Fruit fly (Drosophila melanogaster) whole organism, embryonic: ENCODE measurements around the gene THG.

Source experiments
- B-H1 ChIP-seq: fragments of 200-800 bp; sonication (Bioruptor generic); IDR thresholded peaks from 3 replicates; pipeline ENCODE4 v1.3.6; 2022; ENCODE audit warnings: missing biosample characterization, missing genetic modification characterization
- Bgb ChIP-seq: fragments of 200-800 bp; sonication (Bioruptor generic); IDR thresholded peaks from 2 replicates; pipeline ENCODE4 v1.3.6; 2022; ENCODE audit warnings: missing biosample characterization, missing genetic modification characterization; ENCODE audit not compliant: partially characterized antibody
- Bteb2 ChIP-seq: fragments of 200-800 bp; sonication (Bioruptor generic); optimal IDR thresholded peaks from 2 replicates; lab custom pipeline; 2016; ENCODE audit warnings: missing biosample characterization, missing genetic modification characterization
- CG10267 ChIP-seq: fragments of 200-800 bp; sonication (Bioruptor generic); optimal IDR thresholded peaks from 2 replicates; lab custom pipeline; 2018; ENCODE audit warnings: missing biosample characterization, mild to moderate bottlenecking, missing genetic modification characterization, moderate library complexity
- CG10321 ChIP-seq: fragments of 200-800 bp; sonication (Bioruptor generic); IDR thresholded peaks from 2 replicates; pipeline ENCODE4 v1.3.6; 2022; ENCODE audit warnings: missing biosample characterization, missing genetic modification characterization
- CG11695 ChIP-seq: fragments of 200-800 bp; sonication (Bioruptor generic); IDR thresholded peaks from 3 replicates; pipeline ENCODE4 v1.3.6; 2022; ENCODE audit warnings: missing biosample characterization, missing genetic modification characterization
- CG13775 ChIP-seq: fragments of 200-800 bp; sonication (Bioruptor generic); optimal IDR thresholded peaks from 3 replicates; lab custom pipeline; 2017; ENCODE audit warnings: missing biosample characterization, mild to moderate bottlenecking, missing genetic modification characterization
- CG1602 ChIP-seq: fragments of 200-800 bp; sonication (Bioruptor generic); optimal IDR thresholded peaks from 3 replicates; lab custom pipeline; 2016; ENCODE audit warnings: missing biosample characterization, missing genetic modification characterization
- CG1603 ChIP-seq: fragments of 200-800 bp; sonication (Bioruptor generic); optimal IDR thresholded peaks from 2 replicates; lab custom pipeline; 2019; ENCODE audit warnings: missing biosample characterization, mild to moderate bottlenecking, missing genetic modification characterization, moderate library complexity
- CG17612 ChIP-seq: fragments of 200-800 bp; sonication (Bioruptor generic); IDR thresholded peaks from 2 replicates; pipeline ENCODE4 v1.3.6; 2022; ENCODE audit warnings: missing biosample characterization, missing genetic modification characterization
- CG17829 ChIP-seq: fragments of 200-800 bp; optimal IDR thresholded peaks from 2 replicates; lab custom pipeline; 2019; ENCODE audit warnings: missing biosample characterization, mild to moderate bottlenecking, missing genetic modification characterization, moderate library complexity
- CG18011 ChIP-seq: fragments of 200-800 bp; sonication (Bioruptor generic); optimal IDR thresholded peaks from 2 replicates; lab custom pipeline; 2017; ENCODE audit warnings: missing biosample characterization, missing genetic modification characterization, mild to moderate bottlenecking, moderate library complexity, missing genotype
- CG2712 ChIP-seq: fragments of 200-800 bp; optimal IDR thresholded peaks from 3 replicates; lab custom pipeline; 2019; ENCODE audit warnings: missing biosample characterization, mild to moderate bottlenecking, missing genetic modification characterization, moderate library complexity
- CG30431 ChIP-seq: fragments of 200-800 bp; sonication (Bioruptor generic); optimal IDR thresholded peaks from 2 replicates; lab custom pipeline; 2017; ENCODE audit warnings: missing biosample characterization, missing genetic modification characterization
- CG34224 ChIP-seq: fragments of 200-800 bp; sonication (Bioruptor generic); IDR thresholded peaks from 3 replicates; pipeline ENCODE4 v1.3.6; 2022; ENCODE audit warnings: missing biosample characterization, missing genetic modification characterization; ENCODE audit not compliant: partially characterized antibody
- CG6272 ChIP-seq: fragments of 200-800 bp; sonication (Bioruptor generic); IDR thresholded peaks from 2 replicates; pipeline ENCODE4 v1.3.6; 2022; ENCODE audit warnings: missing biosample characterization, missing genetic modification characterization
- CG7745 ChIP-seq: fragments of 200-800 bp; sonication (Bioruptor generic); optimal IDR thresholded peaks from 2 replicates; lab custom pipeline; 2018; ENCODE audit warnings: missing biosample characterization, mild to moderate bottlenecking, missing genetic modification characterization, moderate library complexity
- Dad ChIP-seq: fragments of 200-800 bp; sonication (Bioruptor generic); optimal IDR thresholded peaks from 3 replicates; lab custom pipeline; 2016; ENCODE audit warnings: missing biosample characterization, missing genetic modification characterization
- Ets65A ChIP-seq: fragments of 200-800 bp; sonication (Bioruptor generic); peaks from one replicate; lab custom pipeline; 2016; ENCODE audit warnings: missing biosample characterization, missing genetic modification characterization
- Fer1 ChIP-seq: fragments of 200-800 bp; sonication (Bioruptor generic); optimal IDR thresholded peaks from 2 replicates; lab custom pipeline; 2017; ENCODE audit warnings: missing biosample characterization, mild to moderate bottlenecking, missing genetic modification characterization
- HmgZ ChIP-seq: fragments of 200-800 bp; sonication (Bioruptor generic); optimal IDR thresholded peaks from 2 replicates; lab custom pipeline; 2018; ENCODE audit warnings: missing biosample characterization, mild to moderate bottlenecking, missing genetic modification characterization
- Jarid2 ChIP-seq: fragments of 200-800 bp; sonication (Bioruptor generic); optimal IDR thresholded peaks from 3 replicates; lab custom pipeline; 2017; ENCODE audit warnings: mild to moderate bottlenecking, missing biosample characterization, missing genetic modification reagents, missing genetic modification characterization
- Lhr ChIP-seq: fragments of 200-800 bp; sonication (Bioruptor generic); optimal IDR thresholded peaks from 3 replicates; lab custom pipeline; 2017; ENCODE audit warnings: mild to moderate bottlenecking, missing biosample characterization, missing genetic modification reagents, missing genetic modification characterization
- Med ChIP-seq: fragments of 200-800 bp; sonication (Bioruptor generic); peaks from one replicate; lab custom pipeline; 2016; ENCODE audit warnings: missing biosample characterization, missing genetic modification characterization, mild to moderate bottlenecking, inconsistent platforms, moderate library complexity
- NC2β ChIP-seq: fragments of 200-800 bp; sonication (Bioruptor generic); optimal IDR thresholded peaks from 2 replicates; lab custom pipeline; 2016; ENCODE audit warnings: missing biosample characterization, missing genetic modification characterization
- NfI ChIP-seq: fragments of 200-800 bp; sonication (Bioruptor generic); optimal IDR thresholded peaks from 3 replicates; lab custom pipeline; 2018; ENCODE audit warnings: missing biosample characterization, mild to moderate bottlenecking, missing genetic modification characterization, moderate library complexity
- PHDP ChIP-seq: fragments of 200-800 bp; sonication (Bioruptor generic); optimal IDR thresholded peaks from 3 replicates; lab custom pipeline; 2018; ENCODE audit warnings: missing biosample characterization, mild to moderate bottlenecking, missing genetic modification characterization, moderate library complexity
- Scr ChIP-seq: fragments of 200-800 bp; sonication (Bioruptor generic); IDR thresholded peaks from 2 replicates; pipeline ENCODE4 v1.3.6; 2022; ENCODE audit warnings: missing biosample characterization, missing genetic modification characterization; ENCODE audit not compliant: partially characterized antibody
- amos ChIP-seq: fragments of 200-800 bp; sonication (Bioruptor generic); IDR thresholded peaks from 2 replicates; pipeline ENCODE4 v1.3.6; 2022; ENCODE audit warnings: missing biosample characterization, missing genetic modification characterization; ENCODE audit not compliant: partially characterized antibody
- bbx ChIP-seq: fragments of 200-800 bp; sonication (Bioruptor generic); IDR thresholded peaks from 2 replicates; pipeline ENCODE4 v1.3.6; 2022; ENCODE audit warnings: missing biosample characterization, missing genetic modification characterization; ENCODE audit not compliant: partially characterized antibody
- bcd ChIP-seq: fragments of 200-800 bp; sonication (Bioruptor generic); optimal IDR thresholded peaks from 2 replicates; lab custom pipeline; 2017; ENCODE audit warnings: missing biosample characterization, mild to moderate bottlenecking, missing genetic modification characterization
- bsh ChIP-seq, 2 experiments: fragments of 200-800 bp; sonication (Bioruptor generic); optimal IDR thresholded peaks; 2 replicates each; lab custom pipeline; 2017 to 2018; ENCODE audit warnings: mild to moderate bottlenecking in 2 of 2, missing biosample characterization in 2 of 2, missing genetic modification characterization in 2 of 2, moderate library complexity in 1 of 2
- esg ChIP-seq: fragments of 200-800 bp; sonication (Bioruptor generic); conservative IDR thresholded peaks from 2 replicates; pipeline ENCODE4 v1.3.6; 2022; ENCODE audit warnings: missing biosample characterization, missing genetic modification characterization
- fd3F ChIP-seq: fragments of 200-800 bp; sonication (Bioruptor generic); optimal IDR thresholded peaks from 2 replicates; lab custom pipeline; 2018; ENCODE audit warnings: missing biosample characterization, mild to moderate bottlenecking, missing genetic modification characterization, moderate library complexity
- gcm2 ChIP-seq: fragments of 200-800 bp; sonication (Bioruptor generic); optimal IDR thresholded peaks from 2 replicates; lab custom pipeline; 2016; ENCODE audit warnings: missing biosample characterization, missing genetic modification characterization
- gfzf ChIP-seq: fragments of 200-800 bp; sonication (Bioruptor generic); optimal IDR thresholded peaks from 2 replicates; lab custom pipeline; 2016; ENCODE audit warnings: missing biosample characterization, mild to moderate bottlenecking, missing genetic modification characterization, moderate library complexity
- grau ChIP-seq: fragments of 200-800 bp; optimal IDR thresholded peaks from 3 replicates; lab custom pipeline; 2019; ENCODE audit warnings: missing biosample characterization, mild to moderate bottlenecking, missing genetic modification characterization, moderate library complexity
- hb ChIP-seq: fragments of 200-800 bp; sonication (Bioruptor generic); IDR thresholded peaks from 3 replicates; pipeline ENCODE4 v1.3.6; 2022; ENCODE audit warnings: missing biosample characterization, missing genetic modification characterization; ENCODE audit not compliant: partially characterized antibody
- knrl ChIP-seq: fragments of 200-800 bp; sonication (Bioruptor generic); IDR thresholded peaks from 3 replicates; pipeline ENCODE4 v1.3.6; 2022; ENCODE audit warnings: missing biosample characterization, missing genetic modification characterization; ENCODE audit not compliant: partially characterized antibody
- lab ChIP-seq: fragments of 200-800 bp; sonication (Bioruptor generic); optimal IDR thresholded peaks from 3 replicates; lab custom pipeline; 2017; ENCODE audit warnings: missing biosample characterization, missing genetic modification characterization, mild to moderate bottlenecking, moderate library complexity, missing genetic modification reagents
- lov ChIP-seq, 2 experiments: fragments of 200-800 bp in 1 of 2; fragments of >200 bp in 1 of 2; sonication (Bioruptor generic) in 1 of 2; IDR thresholded peaks in 1 of 2; optimal IDR thresholded peaks in 1 of 2; 2 replicates in 1 of 2; 3 replicates in 1 of 2; pipeline versions ENCODE4 v1.3.6 to Lab custom; 2017 to 2022; ENCODE audit warnings: missing biosample characterization in 1 of 2, missing genetic modification characterization in 1 of 2
- pum ChIP-seq: fragments of 200-800 bp; sonication (Bioruptor generic); optimal IDR thresholded peaks from 2 replicates; lab custom pipeline; 2016; ENCODE audit warnings: missing biosample characterization, missing genetic modification characterization
- pzg ChIP-seq: fragments of 200-800 bp; sonication (Bioruptor generic); optimal IDR thresholded peaks from 3 replicates; lab custom pipeline; 2018; ENCODE audit warnings: missing biosample characterization, mild to moderate bottlenecking, missing genetic modification characterization, moderate library complexity
- stwl ChIP-seq: fragments of 200-800 bp; sonication (Bioruptor generic); optimal IDR thresholded peaks from 3 replicates; lab custom pipeline; 2018; ENCODE audit warnings: missing biosample characterization, mild to moderate bottlenecking, missing genetic modification characterization, moderate library complexity
- tap ChIP-seq: fragments of 200-800 bp; optimal IDR thresholded peaks from 3 replicates; lab custom pipeline; 2019; ENCODE audit warnings: missing biosample characterization, mild to moderate bottlenecking, missing genetic modification characterization, moderate library complexity
- tna ChIP-seq: fragments of 200-800 bp; sonication (Bioruptor generic); IDR thresholded peaks from 2 replicates; pipeline ENCODE4 v1.3.6; 2022; ENCODE audit warnings: missing biosample characterization, missing genetic modification characterization; ENCODE audit not compliant: partially characterized antibody
- vvl ChIP-seq: fragments of 200-800 bp; sonication (Bioruptor generic); IDR thresholded peaks from 2 replicates; pipeline ENCODE4 v1.3.6; 2022; ENCODE audit warnings: missing biosample characterization, missing genetic modification characterization

The THG gene

dm6 chr2L:15057225-15058117, 47.9 kb upstream of the THG start, which contains the start of gene ck (continued):
- peak; percentile 67 for TF ChIP-seq Scr (GFP tag; lab: Robert Waterston, UW)
- no peak for TF ChIP-seq CG10321 (GFP tag; lab: Robert Waterston, UW)
- peak; percentile 82 for TF ChIP-seq CG1603 (tag; lab: Kevin White, UChicago)
- TF ChIP-seq Bteb2 (GFP tag; lab: Kevin White, UChicago), result no peak
- no peak for TF ChIP-seq CG6272 (GFP tag; lab: Robert Waterston, UW)
- TF ChIP-seq CG30431 (GFP tag; lab: Kevin White, UChicago), result no peak
- no peak for TF ChIP-seq pum (GFP tag; lab: Kevin White, UChicago)
- TF ChIP-seq Dad (GFP tag; lab: Kevin White, UChicago), result no peak
- peak; percentile 50 for TF ChIP-seq Jarid2 (GFP tag; lab: Kevin White, UChicago)
- no peak for TF ChIP-seq esg (GFP tag; lab: Robert Waterston, UW)
- TF ChIP-seq bsh (GFP tag; optimal IDR thresholded peaks at IDR 0.05; lab: Kevin White, UChicago), result no peak
- peak; percentile 78 for TF ChIP-seq hb (GFP tag; lab: Robert Waterston, UW)
- TF ChIP-seq lab (GFP tag; lab: Kevin White, UChicago), result peak; percentile 9
- TF ChIP-seq CG2712 (tag; lab: Kevin White, UChicago), result peak; percentile 18
- no peak for TF ChIP-seq B-H1
- TF ChIP-seq Ets65A (GFP tag; lab: Kevin White, UChicago), result no peak
- peak; percentile 59 for TF ChIP-seq CG34224
- peak; percentile 24 for TF ChIP-seq bcd (GFP tag; lab: Kevin White, UChicago)
- TF ChIP-seq CG18011 (GFP tag; lab: Kevin White, UChicago), result no peak
- TF ChIP-seq grau (tag; lab: Kevin White, UChicago), result peak; percentile 24
- TF ChIP-seq Bgb (GFP tag; lab: Robert Waterston, UW), result peak; percentile 80
- peak; percentile 77 for TF ChIP-seq tna (GFP tag; lab: Robert Waterston, UW)
- no peak for TF ChIP-seq gcm2 (GFP tag; lab: Kevin White, UChicago)
- TF ChIP-seq lov (optimal IDR thresholded peaks at IDR 0.05; lab: Kevin White, UChicago), result no peak
- no peak for TF ChIP-seq lov (GFP tag; IDR thresholded peaks at IDR 0.05; lab: Robert Waterston, UW)
- TF ChIP-seq HmgZ (tag; lab: Kevin White, UChicago), result peak; percentile 54
- no peak for TF ChIP-seq fd3F (GFP tag; lab: Kevin White, UChicago)
- peak; percentile 67 for TF ChIP-seq vvl
- TF ChIP-seq PHDP, result no peak
- no peak for TF ChIP-seq CG7745 (tag; lab: Kevin White, UChicago)
- peak; percentile 93 for TF ChIP-seq pzg (GFP tag; lab: Kevin White, UChicago)
- TF ChIP-seq knrl, result peak; percentile 60
- TF ChIP-seq CG17612 (GFP tag; lab: Robert Waterston, UW), result no peak
- no peak for TF ChIP-seq CG13775 (GFP tag; lab: Kevin White, UChicago)
- peak; percentile 88 for TF ChIP-seq bbx (GFP tag; lab: Robert Waterston, UW)
- TF ChIP-seq Med (GFP tag; lab: Kevin White, UChicago), result peak; percentile 66
- peak; percentile 36 for TF ChIP-seq CG10267 (tag; lab: Kevin White, UChicago)
- TF ChIP-seq NC2β (GFP tag; lab: Kevin White, UChicago), result peak; percentile 39
- peak; percentile 82 for TF ChIP-seq Lhr (GFP tag; lab: Kevin White, UChicago)
- no peak for TF ChIP-seq tap
- TF ChIP-seq NfI (GFP tag; lab: Kevin White, UChicago), result no peak
- TF ChIP-seq CG1602 (GFP tag; lab: Kevin White, UChicago), result no peak
- peak; percentile 0 for TF ChIP-seq Fer1 (GFP tag; lab: Kevin White, UChicago)
- TF ChIP-seq gfzf (GFP tag; lab: Kevin White, UChicago), result peak; percentile 94
- TF ChIP-seq amos (GFP tag; lab: Robert Waterston, UW), result peak; percentile 74
- peak; percentile 92 for TF ChIP-seq stwl (tag; lab: Kevin White, UChicago)
- TF ChIP-seq CG11695 (GFP tag; lab: Robert Waterston, UW), result no peak
- peak; percentile 39 for TF ChIP-seq CG17829 (tag; lab: Kevin White, UChicago)
